Fruit fly (Drosophila melanogaster): ENCODE data around the gene Ge-1.
A peak's percentile ranks its signal among the peaks of the same experiment; 100 is the strongest.

Ge-1 gene

dm6 chr2L:11106562-11106962 lies 5.9 kb upstream of the Ge-1 start, which contains the start of gene Reps (continued):
- TF ChIP-seq dysf (GFP tag; IDR thresholded peaks at IDR 0.05): peak; percentile 99
- TF ChIP-seq CG12104 (GFP tag; optimal IDR thresholded peaks at IDR 0.05): peak; percentile 98
- peak; percentile 95 for TF ChIP-seq nom (GFP tag; optimal IDR thresholded peaks at IDR 0.05)
- peak; percentile 97 for TF ChIP-seq CG32767 (GFP tag; IDR thresholded peaks at IDR 0.05)
- TF ChIP-seq cwo (GFP tag; optimal IDR thresholded peaks at IDR 0.05): peak; percentile 95
- TF ChIP-seq phol (tag; optimal IDR thresholded peaks at IDR 0.05): peak; percentile 99
- peak; percentile 89 for TF ChIP-seq CG5180 (GFP tag; optimal IDR thresholded peaks at IDR 0.05)
- peak; percentile 95 for TF ChIP-seq Mes4 (GFP tag; optimal IDR thresholded peaks at IDR 0.05)
- peak; percentile 97 for TF ChIP-seq maf-S (GFP tag; optimal IDR thresholded peaks at IDR 0.05)
- TF ChIP-seq Dbx (GFP tag; IDR thresholded peaks at IDR 0.05): peak; percentile 99
- peak; percentile 99 for TF ChIP-seq CG17361 (GFP tag; IDR thresholded peaks at IDR 0.05)
- peak; percentile 90 for TF ChIP-seq sr (GFP tag; IDR thresholded peaks at IDR 0.05)
- TF ChIP-seq CG4282 (GFP tag; optimal IDR thresholded peaks at IDR 0.05): peak; percentile 92
- TF ChIP-seq CG9876 (GFP tag; optimal IDR thresholded peaks at IDR 0.05): peak; percentile 96
- TF ChIP-seq CG18599 (GFP tag; optimal IDR thresholded peaks at IDR 0.05): peak; percentile 98
- peak in 1 of 2 experiments; percentile 93 for TF ChIP-seq eve (GFP tag; optimal IDR thresholded peaks at IDR 0.05)
- no peak for TF ChIP-seq Tbp (GFP tag; optimal IDR thresholded peaks at IDR 0.05)
- peak; percentile 99 for TF ChIP-seq ro (GFP tag; IDR thresholded peaks at IDR 0.05)
- peak; percentile 96 for TF ChIP-seq CG12071 (GFP tag; optimal IDR thresholded peaks at IDR 0.05)
- peak; percentile 94 for TF ChIP-seq btn (GFP tag; optimal IDR thresholded peaks at IDR 0.05)
- peak; percentile 98 for TF ChIP-seq Sox102F (GFP tag; optimal IDR thresholded peaks at IDR 0.05)
- peak; percentile 97 for TF ChIP-seq CG12744 (GFP tag; optimal IDR thresholded peaks at IDR 0.05)
- no peak for TF ChIP-seq Lpt (GFP tag; optimal IDR thresholded peaks at IDR 0.05)
- TF ChIP-seq zfh1 (GFP tag; IDR thresholded peaks at IDR 0.05): peak; percentile 99
- peak; percentile 97 for TF ChIP-seq CG5953 (GFP tag; IDR thresholded peaks at IDR 0.05)
- peak in 1 of 2 experiments; percentile 95 for TF ChIP-seq Eip74EF (GFP tag; optimal IDR thresholded peaks at IDR 0.05)
- peak; percentile 97 for TF ChIP-seq CG17612 (GFP tag; IDR thresholded peaks at IDR 0.05)
- peak; percentile 97 for TF ChIP-seq sug (tag; optimal IDR thresholded peaks at IDR 0.05)
- TF ChIP-seq tap (tag; optimal IDR thresholded peaks at IDR 0.05): peak; percentile 97
- TF ChIP-seq unpg (GFP tag; optimal IDR thresholded peaks at IDR 0.05): peak; percentile 99
- TF ChIP-seq sisA (GFP tag; IDR thresholded peaks at IDR 0.05): peak; percentile 99
- TF ChIP-seq dimm (GFP tag; IDR thresholded peaks at IDR 0.05): peak; percentile 96
- TF ChIP-seq CG10274 (GFP tag; optimal IDR thresholded peaks at IDR 0.05): peak; percentile 92
- peak; percentile 99 for TF ChIP-seq Rfx (GFP tag; IDR thresholded peaks at IDR 0.05)
- peak; percentile 99 for TF ChIP-seq ara (GFP tag; IDR thresholded peaks at IDR 0.05)
- TF ChIP-seq yki (optimal IDR thresholded peaks at IDR 0.05): no peak
- peak; percentile 97 for TF ChIP-seq CG8089 (GFP tag; optimal IDR thresholded peaks at IDR 0.05)
- TF ChIP-seq Bdp1 (GFP tag; optimal IDR thresholded peaks at IDR 0.05): peak; percentile 93
- peak; percentile 97 for TF ChIP-seq CG17568 (GFP tag; optimal IDR thresholded peaks at IDR 0.05)
- peak; percentile 99 for TF ChIP-seq Hr3 (GFP tag; optimal IDR thresholded peaks at IDR 0.05)
- peak; percentile 94 for TF ChIP-seq crc (GFP tag; optimal IDR thresholded peaks at IDR 0.05)
- peak; percentile 96 for TF ChIP-seq CrebB (tag; optimal IDR thresholded peaks at IDR 0.05)
- TF ChIP-seq Ada2b (GFP tag; IDR thresholded peaks at IDR 0.05): peak; percentile 98
- TF ChIP-seq Med (GFP tag): peak; percentile 100
- peak; percentile 92 for TF ChIP-seq NK7.1 (GFP tag; optimal IDR thresholded peaks at IDR 0.05)
- peak; percentile 97 for TF ChIP-seq gce (GFP tag; IDR thresholded peaks at IDR 0.05)
- TF ChIP-seq sim (GFP tag; IDR thresholded peaks at IDR 0.05): peak; percentile 98
- peak; percentile 60; the same call in 2 of the 3 replicates for TF ChIP-seq CG7963 (GFP tag; IDR thresholded peaks at IDR 0.05; ENCODE audit: partially characterized antibody)
- peak; percentile 97 for TF ChIP-seq gsb (GFP tag; IDR thresholded peaks at IDR 0.05)
- TF ChIP-seq Poxn (GFP tag; IDR thresholded peaks at IDR 0.05): peak; percentile 95
- TF ChIP-seq row (GFP tag; IDR thresholded peaks at IDR 0.05): peak; percentile 99
- TF ChIP-seq CG14667 (GFP tag; IDR thresholded peaks at IDR 0.05): peak; percentile 99

Data from whole organism, embryonic.